Worm (Caenorhabditis elegans) whole organism, midembryonic: ENCODE data around the gene K02A6.3.

Experiments
- T22C8.4 ChIP-seq: fragments of 200-800 bp; sonication (Bioruptor generic); IDR thresholded peaks from 2 replicates; pipeline ENCODE4 v1.3.6; 2022; ENCODE audit warnings: missing genetic modification characterization, missing compliant biosample characterization
- cog-1 ChIP-seq: sonication (generic microtip); optimal IDR thresholded peaks from 2 replicates; lab custom pipeline; 2016; ENCODE audit warnings: missing genetic modification characterization, missing compliant biosample characterization
- flt-1 ChIP-seq: fragments of 200-800 bp; sonication (Bioruptor generic); IDR thresholded peaks from 2 replicates; pipeline ENCODE4 v1.3.6; 2022; ENCODE audit warnings: missing genetic modification characterization, missing compliant biosample characterization
- klf-2 ChIP-seq: fragments of 200-800 bp; sonication (Bioruptor generic); conservative IDR thresholded peaks from 2 replicates; pipeline ENCODE4 v1.3.6; 2022; ENCODE audit warnings: missing genetic modification reagents, missing genetic modification characterization, missing compliant biosample characterization
- med-1 ChIP-seq: sonication (generic microtip); optimal IDR thresholded peaks from 2 replicates; lab custom pipeline; 2017; ENCODE audit warnings: missing genetic modification characterization, mild to moderate bottlenecking, missing compliant biosample characterization, antibody characterized with exemption, missing genetic modification reagents; ENCODE audit not compliant: insufficient read depth
- ref-1 ChIP-seq: fragments of 200-800 bp; sonication (Bioruptor generic); conservative IDR thresholded peaks from 2 replicates; pipeline ENCODE4 v1.3.6; 2022; ENCODE audit warnings: missing genetic modification reagents, missing genetic modification characterization, missing compliant biosample characterization
- tab-1 ChIP-seq: fragments of 200-800 bp; sonication (Bioruptor generic); IDR thresholded peaks from 2 replicates; pipeline ENCODE4 v1.3.6; 2022; ENCODE audit warnings: missing genetic modification characterization, missing compliant biosample characterization
- ztf-23 ChIP-seq: fragments of 200-800 bp; sonication (Bioruptor generic); IDR thresholded peaks from 2 replicates; pipeline ENCODE4 v1.3.6; 2022; ENCODE audit warnings: missing genetic modification reagents, missing genetic modification characterization, missing compliant biosample characterization
- ztf-29 ChIP-seq: fragments of 200-800 bp; sonication (Bioruptor generic); IDR thresholded peaks from 2 replicates; pipeline ENCODE4 v1.3.6; 2022; ENCODE audit warnings: missing genetic modification reagents, missing genetic modification characterization, missing compliant biosample characterization

Gene K02A6.3

ce11 chrX:8203684-8204083 is 28.0 kb downstream of the K02A6.3 start, which contains the start of gene C17H11.6:
C17H11.6 (minus strand) TSS chrX:8203784.
- TF ChIP-seq flt-1 (GFP tag; lab: Robert Waterston, UW): no peak
- TF ChIP-seq tab-1 (GFP tag; lab: Robert Waterston, UW): no peak
- no peak for TF ChIP-seq klf-2 (GFP tag; lab: Robert Waterston, UW)
- TF ChIP-seq ztf-29 (GFP tag; lab: Robert Waterston, UW): no peak
- TF ChIP-seq cog-1 (tag; lab: Kevin White, UChicago): no peak
- no peak for TF ChIP-seq T22C8.4 (GFP tag; lab: Robert Waterston, UW)
- no peak for TF ChIP-seq ref-1 (GFP tag; lab: Robert Waterston, UW)
- no peak for TF ChIP-seq med-1 (GFP tag; lab: Kevin White, UChicago)
- TF ChIP-seq ztf-23 (GFP tag; lab: Robert Waterston, UW): no peak

- TF ChIP-seq T22C8.4 (GFP tag; lab: Robert Waterston, UW) (no peak), flt-1 (GFP tag; lab: Robert Waterston, UW) (0 out of 2 replicates have a peak, but pooled peaks have one; percentile 57), ztf-29 (GFP tag; lab: Robert Waterston, UW) (no peak)
Observed at ce11 chrX:8201210-8201609, 30.5 kb downstream of the K02A6.3 start.

- no peak for TF ChIP-seq T22C8.4 (GFP tag; lab: Robert Waterston, UW)
- TF ChIP-seq flt-1 (GFP tag; lab: Robert Waterston, UW): no peak
- no peak for TF ChIP-seq cog-1 (tag; lab: Kevin White, UChicago)
- no peak for TF ChIP-seq med-1 (GFP tag; lab: Kevin White, UChicago)
- TF ChIP-seq ztf-29 (GFP tag; lab: Robert Waterston, UW): no peak
- TF ChIP-seq tab-1 (GFP tag; lab: Robert Waterston, UW): no peak
- no peak for TF ChIP-seq ref-1 (GFP tag; lab: Robert Waterston, UW)
- no peak for TF ChIP-seq ztf-23 (GFP tag; lab: Robert Waterston, UW)
- no peak for TF ChIP-seq klf-2 (GFP tag; lab: Robert Waterston, UW)
Observed at ce11 chrX:8200206-8200605, 31.5 kb downstream of the K02A6.3 start.

- TF ChIP-seq ztf-29 (GFP tag; lab: Robert Waterston, UW): no peak
- TF ChIP-seq ztf-23 (GFP tag; lab: Robert Waterston, UW): no peak
- TF ChIP-seq med-1 (GFP tag; lab: Kevin White, UChicago): no peak
- TF ChIP-seq T22C8.4 (GFP tag; lab: Robert Waterston, UW): no peak
- no peak for TF ChIP-seq flt-1 (GFP tag; lab: Robert Waterston, UW)
- no peak for TF ChIP-seq cog-1 (tag; lab: Kevin White, UChicago)
Observed at ce11 chrX:8193213-8193612, 38.5 kb downstream of the K02A6.3 start.

- TF ChIP-seq med-1 (GFP tag; lab: Kevin White, UChicago) (no peak), klf-2 (GFP tag; lab: Robert Waterston, UW) (no peak), cog-1 (tag; lab: Kevin White, UChicago) (no peak), tab-1 (GFP tag; lab: Robert Waterston, UW) (no peak)
Observed at ce11 chrX:8185037-8185436, 46.7 kb downstream of the K02A6.3 start, which contains the start of gene C17H11.5. C17H11.5 (minus strand) TSS chrX:8185137.

ce11 chrX:8181590-8182311 is 50.0 kb downstream of the K02A6.3 start, which contains the start of gene C17H11.4:
C17H11.4 (minus strand) TSS chrX:8181640.
- TF ChIP-seq tab-1 (GFP tag; lab: Robert Waterston, UW) (peak; percentile 75; the same call in 1 of the 2 replicates), klf-2 (GFP tag; lab: Robert Waterston, UW) (peak; percentile 67; the same call in 1 of the 2 replicates), T22C8.4 (GFP tag; lab: Robert Waterston, UW) (0 out of 2 replicates have a peak, but pooled peaks have one; percentile 10), ref-1 (GFP tag; lab: Robert Waterston, UW) (peak; percentile 34; the same call in 1 of the 2 replicates), flt-1 (GFP tag; lab: Robert Waterston, UW) (peak; percentile 86), ztf-23 (GFP tag; lab: Robert Waterston, UW) (peak; percentile 79)
